Fruit fly (Drosophila melanogaster): ENCODE results near the gene CG2187.

CG2187 gene

dm6 chr3R:31744044-31744652, 14.3 kb downstream of the CG2187 start, which contains the start of gene CG1896:
CG1896 (plus strand) TSS chr3R:31744282.
- TF ChIP-seq CG11762 (GFP tag; optimal IDR thresholded peaks at IDR 0.05; ENCODE audit: insufficient read depth) (peak; percentile 46), fd85E (GFP tag; optimal IDR thresholded peaks at IDR 0.05) (no peak), CG6854 (GFP tag; optimal IDR thresholded peaks at IDR 0.05) (no peak), CG6792 (GFP tag; optimal IDR thresholded peaks at IDR 0.05) (peak; percentile 20), salr (GFP tag; optimal IDR thresholded peaks at IDR 0.05) (peak in 1 of 2 experiments; percentile 67), CG16779 (tag; optimal IDR thresholded peaks at IDR 0.05) (peak; percentile 24), CG7368 (GFP tag; optimal IDR thresholded peaks at IDR 0.05) (peak; percentile 32), Hr39 (GFP tag; optimal IDR thresholded peaks at IDR 0.05) (peak; percentile 55), Eip75B (GFP tag; optimal IDR thresholded peaks at IDR 0.05) (peak; percentile 51), CG9139 (GFP tag; optimal IDR thresholded peaks at IDR 0.05) (no peak), CG6163 (GFP tag; IDR thresholded peaks at IDR 0.05) (peak; percentile 83), CG31627 (GFP tag; optimal IDR thresholded peaks at IDR 0.05) (peak; percentile 60), Ets21C (GFP tag; optimal IDR thresholded peaks at IDR 0.05) (no peak), Hr38 (GFP tag; optimal IDR thresholded peaks at IDR 0.05) (no peak), Hr4 (GFP tag; optimal IDR thresholded peaks at IDR 0.05) (peak; percentile 64), cyc (GFP tag; optimal IDR thresholded peaks at IDR 0.05) (peak; percentile 53), CG6276 (GFP tag; optimal IDR thresholded peaks at IDR 0.05) (no peak), CG15336 (GFP tag; IDR thresholded peaks at IDR 0.05) (peak; percentile 60), CG11294 (GFP tag; IDR thresholded peaks at IDR 0.05) (0 out of 2 replicates have a peak, but pooled peaks have one; percentile 26), CG3032 (tag; optimal IDR thresholded peaks at IDR 0.05) (peak; percentile 40), Ets96B (tag; optimal IDR thresholded peaks at IDR 0.05) (peak; percentile 51), CG10631 (GFP tag; optimal IDR thresholded peaks at IDR 0.05) (peak; percentile 65), CG8319 (GFP tag; optimal IDR thresholded peaks at IDR 0.05) (peak; percentile 19), CG10669 (GFP tag; optimal IDR thresholded peaks at IDR 0.05) (peak; percentile 57), pdm3 (GFP tag; optimal IDR thresholded peaks at IDR 0.05) (peak; percentile 73), CG4318 (GFP tag; optimal IDR thresholded peaks at IDR 0.05) (no peak), OdsH (GFP tag; optimal IDR thresholded peaks at IDR 0.05) (peak; percentile 76), spab (GFP tag; optimal IDR thresholded peaks at IDR 0.05) (peak; percentile 11), Gug (GFP tag; IDR thresholded peaks at IDR 0.05) (peak; percentile 49), dac (GFP tag; optimal IDR thresholded peaks at IDR 0.05) (peak; percentile 19), lz (GFP tag; optimal IDR thresholded peaks at IDR 0.05) (peak; percentile 66), CG1621 (tag; optimal IDR thresholded peaks at IDR 0.05) (peak; percentile 43), Eip78C (GFP tag) (peak; percentile 87), net (GFP tag; optimal IDR thresholded peaks at IDR 0.05) (peak; percentile 73), fkh (GFP tag; optimal IDR thresholded peaks at IDR 0.05) (no peak), acj6 (GFP tag; optimal IDR thresholded peaks at IDR 0.05) (peak; percentile 75), Lpt (GFP tag; optimal IDR thresholded peaks at IDR 0.05) (peak; percentile 10), achi (GFP tag; optimal IDR thresholded peaks at IDR 0.05) (peak; percentile 77), Met (GFP tag; optimal IDR thresholded peaks at IDR 0.05) (peak; percentile 69), eg (GFP tag; IDR thresholded peaks at IDR 0.05) (peak; percentile 85), vri (GFP tag; optimal IDR thresholded peaks at IDR 0.05) (no peak), Sox15 (GFP tag; optimal IDR thresholded peaks at IDR 0.05) (peak; percentile 31), Sox102F (GFP tag; optimal IDR thresholded peaks at IDR 0.05) (no peak), Smox (GFP tag; optimal IDR thresholded peaks at IDR 0.05) (peak; percentile 65), fd59A (GFP tag; optimal IDR thresholded peaks at IDR 0.05) (no peak), CG34406 (GFP tag; optimal IDR thresholded peaks at IDR 0.05) (peak; percentile 74), CG8119 (GFP tag; IDR thresholded peaks at IDR 0.05) (peak; percentile 50; the same call in 1 of the 3 replicates), Blimp-1 (GFP tag; optimal IDR thresholded peaks at IDR 0.05) (no peak), CG6808 (GFP tag; optimal IDR thresholded peaks at IDR 0.05) (no peak), dsx (GFP tag; optimal IDR thresholded peaks at IDR 0.05; ENCODE audit: poor library complexity, severe bottlenecking) (peak; percentile 40), Eip93F (GFP tag; optimal IDR thresholded peaks at IDR 0.05) (no peak)

Data from whole organism, prepupa.